Worm (Caenorhabditis elegans): Measurements from ENCODE around the gene F42G8.8.

DNA sequence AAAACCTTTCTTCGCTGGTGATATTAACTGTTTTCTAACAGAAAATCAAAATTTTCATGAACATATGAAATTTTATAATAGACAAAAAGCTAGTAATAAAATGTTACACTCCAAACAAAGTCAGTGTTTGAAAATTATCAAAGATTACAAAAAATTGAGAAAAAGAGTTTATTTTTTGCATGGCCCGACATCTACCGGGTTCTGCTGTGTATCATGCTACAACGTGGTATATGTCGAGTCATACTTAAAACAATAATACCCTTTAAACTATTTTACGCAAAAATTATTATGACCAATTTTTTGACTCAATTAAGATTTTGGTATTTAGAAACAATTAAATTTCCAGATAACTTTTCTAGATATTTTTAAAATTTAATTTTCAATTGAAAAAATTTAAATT, 43.4 kb upstream of the F42G8.8 start:
- no peak for TF ChIP-seq ama-1 (optimal IDR thresholded peaks at IDR 0.05)
- no peak for TF ChIP-seq nhr-11 (tag; optimal IDR thresholded peaks at IDR 0.05)
- no peak for TF ChIP-seq nhr-12 (tag; optimal IDR thresholded peaks at IDR 0.05)
- no peak for TF ChIP-seq nhr-28 (tag; optimal IDR thresholded peaks at IDR 0.05)
- TF ChIP-seq nhr-237 (tag; optimal IDR thresholded peaks at IDR 0.05): no peak

All from whole organism, L3 larva.